Fruit fly (Drosophila melanogaster): ENCODE results near the gene mRpS7.

mRpS7 gene

DNA sequence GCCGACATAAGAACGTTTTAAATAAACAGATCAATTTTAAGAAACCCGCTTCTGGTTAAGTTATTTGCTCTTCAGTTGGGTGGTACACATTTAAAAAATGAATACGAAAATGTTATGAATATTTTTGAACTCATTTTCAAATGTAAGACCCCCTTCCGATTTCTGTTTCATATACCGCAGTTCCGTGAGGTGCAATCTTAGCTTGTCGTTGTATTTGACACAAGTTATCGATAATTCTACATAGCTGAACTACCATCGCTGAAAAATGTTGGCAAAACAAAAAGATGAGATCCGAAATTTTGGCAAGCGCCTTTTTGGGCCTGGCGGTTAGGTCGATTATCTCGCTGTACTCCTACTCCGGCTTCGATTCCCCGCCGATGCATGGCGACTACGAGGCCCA lies 6.6 kb upstream of the mRpS7 start, which contains the start of gene gny:
Gene gny, plus strand, starts transcription at position 239 of the 400 bp plus-strand sequence.
- TF ChIP-seq Rel (GFP tag; optimal IDR thresholded peaks at IDR 0.05) (no peak), Rel (tag; optimal IDR thresholded peaks at IDR 0.05) (peak; percentile 1), dsf (GFP tag; optimal IDR thresholded peaks at IDR 0.05; ENCODE audit: borderline replicate concordance) (no peak), Mio (GFP tag; optimal IDR thresholded peaks at IDR 0.05) (no peak)

DNA sequence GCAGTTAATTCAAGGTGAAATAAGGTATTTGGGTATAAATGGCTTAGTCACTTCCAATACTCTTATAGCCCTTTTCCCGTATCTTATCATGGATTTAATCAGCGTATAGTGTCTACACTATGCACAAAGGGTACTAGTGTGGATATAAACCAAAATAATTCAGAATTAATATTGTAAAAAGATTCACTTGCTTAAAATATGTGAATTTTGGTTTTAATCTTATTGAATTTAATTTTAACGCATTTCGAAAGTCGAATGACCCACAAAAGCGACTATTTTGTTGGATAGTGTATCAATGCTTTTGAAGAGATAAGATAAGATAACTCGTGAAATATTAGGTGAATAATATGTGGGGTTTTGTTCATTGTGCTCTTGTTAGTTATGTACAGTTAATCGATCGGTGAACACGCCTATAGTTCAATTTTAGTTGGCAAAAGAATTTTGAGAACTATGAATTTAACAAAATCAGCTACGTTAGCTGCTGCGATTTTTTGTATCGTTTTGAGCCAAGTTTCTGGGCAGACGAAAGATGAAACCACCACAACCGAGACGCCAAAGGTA lies 4.5 kb upstream of the mRpS7 start, which contains the start of gene CG5096:
Gene CG5096, plus strand, starts transcription at position 374 of the 561 bp plus-strand sequence.
- peak; percentile 33 for TF ChIP-seq CG32264 (GFP tag; optimal IDR thresholded peaks at IDR 0.05)
- TF ChIP-seq fru (GFP tag; optimal IDR thresholded peaks at IDR 0.05) = peak; percentile 90
- peak; percentile 80 for TF ChIP-seq Sp1 (GFP tag; optimal IDR thresholded peaks at IDR 0.05)
- no peak for TF ChIP-seq lola (GFP tag; optimal IDR thresholded peaks at IDR 0.05)
- peak; percentile 59 for TF ChIP-seq psq (GFP tag; optimal IDR thresholded peaks at IDR 0.05)
- TF ChIP-seq Myc (optimal IDR thresholded peaks at IDR 0.05) = no peak
- TF ChIP-seq woc (GFP tag; optimal IDR thresholded peaks at IDR 0.05) = peak; percentile 56
- TF ChIP-seq Vsx2 (GFP tag; optimal IDR thresholded peaks at IDR 0.05; ENCODE audit: partially characterized antibody) = no peak
- TF ChIP-seq rgr (GFP tag; optimal IDR thresholded peaks at IDR 0.05) = peak; percentile 85
- peak; percentile 49 to 87 for TF ChIP-seq foxo (GFP tag; optimal IDR thresholded peaks at IDR 0.05)
- peak; percentile 80 for TF ChIP-seq ey (GFP tag; optimal IDR thresholded peaks at IDR 0.05)
- TF ChIP-seq GATAd (GFP tag; optimal IDR thresholded peaks at IDR 0.05) = no peak
- no peak for TF ChIP-seq Hr83 (GFP tag; optimal IDR thresholded peaks at IDR 0.05; ENCODE audit: poor library complexity, severe bottlenecking)
- no peak for TF ChIP-seq Mio (GFP tag; optimal IDR thresholded peaks at IDR 0.05)
- no peak for TF ChIP-seq usp (GFP tag; optimal IDR thresholded peaks at IDR 0.05)
- TF ChIP-seq CrebA (GFP tag; optimal IDR thresholded peaks at IDR 0.05; ENCODE audit: borderline replicate concordance) = no peak
- peak; percentile 31 for TF ChIP-seq Jra (GFP tag; optimal IDR thresholded peaks at IDR 0.05)
- TF ChIP-seq dsf (GFP tag; optimal IDR thresholded peaks at IDR 0.05; ENCODE audit: borderline replicate concordance) = peak; percentile 4
- TF ChIP-seq dl (GFP tag; optimal IDR thresholded peaks at IDR 0.05; ENCODE audit: insufficient read depth in 1 of 2, partially characterized antibody in 2 of 2) = no peak
- TF ChIP-seq Rel (GFP tag; optimal IDR thresholded peaks at IDR 0.05) = no peak
- peak; percentile 96 for TF ChIP-seq Rel (tag; optimal IDR thresholded peaks at IDR 0.05)
- TF ChIP-seq h (GFP tag; optimal IDR thresholded peaks at IDR 0.05) = peak; percentile 91
- peak; percentile 74 for TF ChIP-seq HLH106 (tag; optimal IDR thresholded peaks at IDR 0.05)
- no peak for TF ChIP-seq Dfd (GFP tag; optimal IDR thresholded peaks at IDR 0.05)
- no peak for TF ChIP-seq Dif (GFP tag; optimal IDR thresholded peaks at IDR 0.05; ENCODE audit: partially characterized antibody)
- peak; percentile 84 for TF ChIP-seq OdsH (GFP tag; optimal IDR thresholded peaks at IDR 0.05)
- peak; percentile 77 for TF ChIP-seq sv (GFP tag; optimal IDR thresholded peaks at IDR 0.05)
- peak; percentile 67 for TF ChIP-seq Hnf4 (GFP tag; optimal IDR thresholded peaks at IDR 0.05)
- no peak for TF ChIP-seq dmrt93B (GFP tag; optimal IDR thresholded peaks at IDR 0.05)
- TF ChIP-seq tai (GFP tag; optimal IDR thresholded peaks at IDR 0.05) = peak; percentile 11
- no peak for TF ChIP-seq Hr78 (GFP tag; optimal IDR thresholded peaks at IDR 0.05)
- TF ChIP-seq CG9705 (GFP tag; optimal IDR thresholded peaks at IDR 0.05) = no peak
- TF ChIP-seq brk (GFP tag; optimal IDR thresholded peaks at IDR 0.05) = peak; percentile 69
- TF ChIP-seq Abd-B (GFP tag; optimal IDR thresholded peaks at IDR 0.05) = no peak
- no peak for TF ChIP-seq jim (GFP tag; optimal IDR thresholded peaks at IDR 0.05)
- no peak for TF ChIP-seq N (GFP tag; optimal IDR thresholded peaks at IDR 0.05)
- no peak for TF ChIP-seq br (GFP tag; optimal IDR thresholded peaks at IDR 0.05)
- no peak for TF ChIP-seq pan (optimal IDR thresholded peaks at IDR 0.05)
- TF ChIP-seq sage (GFP tag; optimal IDR thresholded peaks at IDR 0.05) = peak; percentile 38

DNA sequence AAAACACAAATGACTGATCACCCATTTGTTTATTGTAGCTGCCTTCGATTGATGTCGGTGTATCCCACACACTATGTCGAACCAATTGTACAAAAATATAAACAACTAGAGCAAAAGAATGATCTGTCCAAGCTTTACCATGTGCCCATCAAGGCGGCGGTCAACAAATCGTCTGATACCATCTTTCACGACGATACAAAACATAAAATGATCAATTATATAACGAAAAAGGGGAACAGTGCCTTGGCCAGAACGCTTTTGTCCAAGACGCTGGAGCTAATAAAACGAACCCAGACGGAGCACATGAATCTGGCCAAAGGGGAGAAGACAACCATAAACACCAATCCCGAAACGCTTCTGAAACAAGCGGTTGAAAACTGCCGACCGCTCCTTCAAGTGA lies 362 bp downstream of the mRpS7 start:
- TF ChIP-seq sage (GFP tag; optimal IDR thresholded peaks at IDR 0.05) = no peak
- no peak for TF ChIP-seq N (GFP tag; optimal IDR thresholded peaks at IDR 0.05)
- no peak for TF ChIP-seq CG9705 (GFP tag; optimal IDR thresholded peaks at IDR 0.05)
- no peak for TF ChIP-seq psq (GFP tag; optimal IDR thresholded peaks at IDR 0.05)
- TF ChIP-seq GATAd (GFP tag; optimal IDR thresholded peaks at IDR 0.05) = no peak
- no peak for TF ChIP-seq brk (GFP tag; optimal IDR thresholded peaks at IDR 0.05)
- no peak for TF ChIP-seq woc (GFP tag; optimal IDR thresholded peaks at IDR 0.05)
- no peak for TF ChIP-seq lola (GFP tag; optimal IDR thresholded peaks at IDR 0.05)
- TF ChIP-seq Vsx2 (GFP tag; optimal IDR thresholded peaks at IDR 0.05; ENCODE audit: partially characterized antibody) = no peak
- no peak for TF ChIP-seq Dfd (GFP tag; optimal IDR thresholded peaks at IDR 0.05)
- no peak for TF ChIP-seq Myc (optimal IDR thresholded peaks at IDR 0.05)
